Fruit fly (Drosophila melanogaster) Kc167 (cell line): ENCODE results near the gene NP15.6.

Source experiments
- Myc ChIP-seq: fragments of >200 bp; optimal IDR thresholded peaks from 2 replicates; lab custom pipeline; 2017; ENCODE audit warnings: missing external identifiers
- Sin3A ChIP-seq: fragments of >200 bp; optimal IDR thresholded peaks from 2 replicates; lab custom pipeline; 2018; ENCODE audit warnings: missing external identifiers
- h ChIP-seq: fragments of >200 bp; optimal IDR thresholded peaks from 3 replicates; lab custom pipeline; 2018; ENCODE audit warnings: missing external identifiers
- insv ChIP-seq: fragments of >200 bp; optimal IDR thresholded peaks from 3 replicates; lab custom pipeline; 2018; ENCODE audit warnings: missing external identifiers
- psq ChIP-seq: fragments of >200 bp; optimal IDR thresholded peaks from 2 replicates; lab custom pipeline; 2017; ENCODE audit warnings: missing external identifiers
- ttk ChIP-seq: sonication (Bioruptor generic); optimal IDR thresholded peaks from 2 replicates; lab custom pipeline; 2017; ENCODE audit warnings: missing external identifiers

NP15.6 gene

DNA sequence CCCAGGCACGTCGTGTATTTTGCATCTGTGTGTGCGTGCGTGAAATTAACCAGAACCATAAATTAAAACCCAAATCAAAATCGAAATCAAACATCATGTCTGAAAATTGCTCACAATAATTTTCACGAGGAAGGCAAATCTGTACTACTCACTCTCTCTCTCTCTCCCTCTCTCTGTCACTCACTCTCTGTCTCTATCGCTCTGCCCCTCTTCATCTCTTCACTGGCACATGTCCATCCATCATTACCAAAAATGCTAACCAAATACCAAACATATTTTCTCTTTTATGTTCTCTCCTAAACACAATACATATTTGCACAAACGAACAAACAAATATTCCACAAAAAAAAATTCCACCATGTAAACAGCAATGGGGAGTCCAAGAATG, 11.8 kb upstream of the NP15.6 start:
- TF ChIP-seq psq (lab: Kevin White, UChicago) (no peak), insv (lab: Kevin White, UChicago) (no peak), Myc (lab: Kevin White, UChicago) (no peak), Sin3A (lab: Kevin White, UChicago) (no peak), ttk (lab: Kevin White, UChicago) (no peak)

DNA sequence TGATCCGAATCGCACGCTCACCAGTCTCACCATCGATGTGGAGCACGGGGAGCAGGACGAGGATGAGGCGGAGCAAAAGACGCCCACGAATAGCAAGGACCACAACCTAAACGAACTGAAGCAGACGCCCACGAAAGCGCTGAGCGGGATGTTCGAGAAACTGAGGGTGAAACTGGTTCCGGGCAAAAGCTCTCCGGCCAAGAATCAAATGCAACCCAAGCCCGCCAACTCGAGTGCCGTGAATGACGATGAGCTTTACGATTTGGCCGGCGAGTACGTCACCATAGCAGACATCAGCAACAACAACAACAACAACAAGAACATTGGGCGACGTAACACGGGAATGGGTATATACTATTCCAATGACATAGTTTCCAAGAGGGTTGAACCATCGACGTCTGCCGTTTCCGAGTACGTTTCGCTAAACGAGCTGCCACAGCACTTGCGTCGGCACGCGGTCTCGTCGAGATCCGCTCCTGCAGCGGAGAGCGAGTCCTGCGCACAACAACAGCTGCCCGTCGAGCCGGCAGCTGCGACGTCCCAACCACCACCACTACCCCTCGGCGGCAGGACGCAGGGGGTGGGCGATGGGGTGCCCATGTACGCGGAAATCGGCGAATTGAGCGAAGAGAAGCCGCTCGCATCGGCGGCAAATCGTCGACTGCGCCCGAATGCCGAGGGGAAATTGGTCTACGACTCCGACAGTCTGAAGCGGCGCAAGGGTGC, 9.7 kb upstream of the NP15.6 start:
- TF ChIP-seq Sin3A (lab: Kevin White, UChicago) (no peak), Myc (lab: Kevin White, UChicago) (no peak), ttk (lab: Kevin White, UChicago) (no peak), insv (lab: Kevin White, UChicago) (no peak), h (lab: Kevin White, UChicago) (no peak), psq (lab: Kevin White, UChicago) (no peak)

DNA sequence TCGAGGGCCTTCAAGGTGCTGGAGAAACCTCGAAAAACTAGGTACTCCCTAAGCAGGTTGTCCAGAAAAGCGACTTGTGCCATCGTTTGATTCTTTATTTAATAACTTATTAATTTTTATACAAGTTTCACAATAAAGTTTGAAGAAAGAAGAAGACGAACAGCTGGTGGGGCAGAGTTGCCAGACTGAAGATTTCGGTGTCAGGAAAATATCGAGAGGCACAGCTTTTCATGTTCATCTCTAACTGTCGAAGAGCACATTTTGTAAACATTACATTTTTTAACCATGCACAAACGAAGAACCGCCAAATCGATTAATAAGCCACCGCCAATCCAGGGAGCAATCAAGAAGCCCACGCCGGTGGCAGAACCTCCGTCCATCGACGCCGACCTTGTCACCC, 3.3 kb upstream of the NP15.6 start, which contains the start of the genes CG6005 and CG14286:
Gene CG6005, minus strand, starts transcription at position 169 of the 400 bp plus-strand sequence.
Gene CG14286, plus strand, starts transcription at position 231 of the 400 bp plus-strand sequence.
- no peak for TF ChIP-seq ttk (lab: Kevin White, UChicago)
- TF ChIP-seq Myc (lab: Kevin White, UChicago) = no peak
- TF ChIP-seq insv (lab: Kevin White, UChicago) = no peak
- no peak for TF ChIP-seq Sin3A (lab: Kevin White, UChicago)
- TF ChIP-seq h (lab: Kevin White, UChicago) = no peak
- no peak for TF ChIP-seq psq (lab: Kevin White, UChicago)

DNA sequence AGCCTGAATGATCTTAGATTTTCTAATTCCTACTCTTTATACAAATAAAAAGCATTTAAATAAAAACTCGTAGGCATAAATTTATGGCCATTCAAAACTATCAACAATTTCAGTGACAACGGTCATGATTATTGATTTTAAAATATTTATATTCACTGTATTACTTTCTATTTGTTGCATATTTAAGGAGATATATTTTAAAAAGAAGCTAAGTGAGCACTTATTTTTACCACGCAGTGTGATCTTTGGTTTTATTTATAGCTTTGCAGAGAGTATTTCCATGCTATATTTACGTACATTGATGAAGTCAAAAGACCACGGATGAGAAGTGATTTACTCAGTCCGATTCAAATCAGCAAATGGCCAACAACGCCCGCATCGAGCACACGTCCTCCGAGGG, 2.4 kb upstream of the NP15.6 start, which contains the start of gene CG14285:
Gene CG14285, plus strand, starts transcription at position 339 of the 400 bp plus-strand sequence.
- TF ChIP-seq ttk (lab: Kevin White, UChicago) (no peak), insv (lab: Kevin White, UChicago) (no peak), h (lab: Kevin White, UChicago) (no peak), Sin3A (lab: Kevin White, UChicago) (no peak), psq (lab: Kevin White, UChicago) (no peak)

DNA sequence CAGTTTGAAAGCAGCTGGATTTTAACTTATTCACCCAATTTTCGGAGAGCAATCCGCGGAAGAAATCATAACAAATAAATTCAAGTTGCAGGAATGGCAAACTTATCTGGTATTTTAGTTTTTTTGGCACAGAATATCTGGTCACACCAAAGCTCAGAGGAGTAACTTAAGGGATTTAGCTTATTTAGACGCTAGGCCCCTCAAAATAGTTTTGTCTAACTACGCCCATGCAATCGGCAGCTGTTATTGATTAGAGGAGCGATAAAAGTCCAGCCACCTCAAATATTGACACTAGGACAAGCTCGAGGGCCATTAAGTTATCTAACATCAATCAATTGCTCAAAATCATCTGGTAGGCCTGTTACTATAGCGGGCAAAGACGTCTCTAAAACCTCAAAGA, 1.6 kb downstream of the NP15.6 start, which contains the start of the genes GatA and P5cr:
Gene GatA, minus strand, starts transcription at position 100 of the 400 bp plus-strand sequence.
Gene P5cr, plus strand, starts transcription at position 174 of the 400 bp plus-strand sequence.
- no peak for TF ChIP-seq Sin3A (lab: Kevin White, UChicago)
- no peak for TF ChIP-seq ttk (lab: Kevin White, UChicago)
- no peak for TF ChIP-seq Myc (lab: Kevin White, UChicago)
- TF ChIP-seq insv (lab: Kevin White, UChicago) = no peak
- no peak for TF ChIP-seq h (lab: Kevin White, UChicago)
- TF ChIP-seq psq (lab: Kevin White, UChicago) = no peak

DNA sequence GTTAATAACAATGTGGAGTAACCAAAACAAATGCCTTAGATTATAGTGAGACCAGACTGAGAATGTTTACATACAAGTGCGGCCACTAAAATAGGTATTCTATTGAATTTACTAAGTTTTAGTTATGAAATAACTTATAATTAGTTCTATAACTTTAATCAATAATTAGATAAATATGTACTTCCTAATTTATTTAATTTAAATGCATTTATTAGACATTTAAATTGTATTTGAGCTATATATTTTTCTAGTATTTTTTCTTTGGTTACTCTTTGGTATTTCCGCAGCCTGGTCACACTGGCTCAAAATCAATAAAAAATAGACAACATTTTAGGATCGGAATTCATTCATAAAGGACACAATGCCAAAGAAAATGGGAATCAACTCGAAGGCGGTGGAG, 4.0 kb downstream of the NP15.6 start, which contains the start of the genes Prp18 and CG6013:
Gene Prp18, minus strand, starts transcription at position 62 of the 400 bp plus-strand sequence.
Gene CG6013, plus strand, starts transcription at position 294 of the 400 bp plus-strand sequence.
- TF ChIP-seq ttk (lab: Kevin White, UChicago) = no peak
- no peak for TF ChIP-seq insv (lab: Kevin White, UChicago)
- no peak for TF ChIP-seq Sin3A (lab: Kevin White, UChicago)
- TF ChIP-seq Myc (lab: Kevin White, UChicago) = no peak
- TF ChIP-seq h (lab: Kevin White, UChicago) = no peak
- no peak for TF ChIP-seq psq (lab: Kevin White, UChicago)

DNA sequence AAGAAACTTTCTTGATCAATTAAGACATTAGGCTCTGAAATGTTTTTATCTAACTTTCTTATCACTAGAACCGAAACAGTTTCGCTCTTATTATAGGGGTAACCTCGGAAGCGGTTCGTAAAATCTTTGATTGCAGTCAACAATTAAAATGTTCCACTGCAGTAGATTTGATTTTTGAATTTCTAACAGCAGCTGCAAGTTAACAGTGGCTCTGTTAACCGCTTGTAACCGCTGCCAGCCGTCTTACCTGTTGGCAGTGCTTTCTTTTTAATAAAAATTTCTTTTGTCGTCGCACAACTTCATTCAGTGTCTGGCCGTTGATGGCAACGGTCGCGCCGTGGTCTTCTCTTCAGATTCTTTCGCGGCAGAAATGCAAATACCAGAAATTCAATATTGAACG, 6.1 kb downstream of the NP15.6 start, which contains the start of gene CG6026:
Gene CG6026, plus strand, starts transcription at position 301 of the 400 bp plus-strand sequence.
- TF ChIP-seq psq (lab: Kevin White, UChicago) (no peak), h (lab: Kevin White, UChicago) (no peak), Sin3A (lab: Kevin White, UChicago) (no peak), ttk (lab: Kevin White, UChicago) (no peak)

DNA sequence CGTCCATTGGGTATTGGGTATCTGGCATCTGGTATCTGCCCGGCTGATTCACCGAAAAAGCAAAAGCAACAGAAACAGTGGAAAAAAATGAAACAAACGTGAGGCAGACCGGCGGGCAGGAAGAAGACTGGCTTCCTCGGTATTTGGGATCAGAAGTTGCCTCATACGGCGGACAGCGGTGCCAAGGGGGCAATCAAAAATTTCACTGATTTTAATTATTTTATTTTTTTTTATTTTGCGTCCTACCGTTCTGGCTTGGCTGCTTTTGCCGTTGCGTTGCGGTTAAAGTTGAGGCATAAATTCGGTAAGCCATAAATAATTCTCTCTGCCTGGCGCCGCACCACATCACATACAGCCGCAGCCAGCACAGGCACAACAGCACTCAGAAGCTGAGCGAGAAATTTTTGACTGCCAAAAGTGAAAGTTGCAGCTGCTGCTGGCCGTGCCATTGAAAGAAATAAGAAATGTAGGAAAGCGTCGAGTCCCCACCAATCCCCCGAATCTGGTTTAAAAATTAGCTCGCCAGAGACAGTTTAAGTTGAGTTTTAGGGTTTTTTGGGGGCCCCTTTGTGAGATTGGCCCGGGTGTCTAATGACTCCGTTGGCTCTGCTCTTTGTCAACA, 9.5 kb downstream of the NP15.6 start:
- TF ChIP-seq insv (lab: Kevin White, UChicago) (no peak), psq (lab: Kevin White, UChicago) (no peak), h (lab: Kevin White, UChicago) (no peak), Myc (lab: Kevin White, UChicago) (no peak), ttk (lab: Kevin White, UChicago) (no peak), Sin3A (lab: Kevin White, UChicago) (no peak)

DNA sequence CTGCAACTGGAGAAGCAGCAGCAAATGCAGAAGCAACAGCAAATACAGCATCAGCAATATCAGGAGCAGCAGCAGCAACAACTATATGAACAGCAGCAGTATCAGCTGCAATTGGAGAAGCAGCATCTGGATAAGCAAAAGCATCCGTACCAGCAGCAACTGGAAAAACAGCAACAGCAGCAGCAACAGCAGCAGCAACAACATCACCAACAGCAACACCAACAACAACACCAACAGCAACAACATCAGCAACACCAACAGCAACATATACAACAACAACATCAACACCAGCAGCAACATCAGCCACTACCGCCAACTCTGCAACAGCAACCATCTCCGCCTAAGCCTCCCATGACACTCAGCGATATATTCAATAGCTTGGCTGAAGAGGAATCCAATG, 13.5 kb downstream of the NP15.6 start:
- TF ChIP-seq Myc (lab: Kevin White, UChicago) (no peak), Sin3A (lab: Kevin White, UChicago) (no peak), insv (lab: Kevin White, UChicago) (no peak), ttk (lab: Kevin White, UChicago) (no peak), h (lab: Kevin White, UChicago) (no peak), psq (lab: Kevin White, UChicago) (no peak)

DNA sequence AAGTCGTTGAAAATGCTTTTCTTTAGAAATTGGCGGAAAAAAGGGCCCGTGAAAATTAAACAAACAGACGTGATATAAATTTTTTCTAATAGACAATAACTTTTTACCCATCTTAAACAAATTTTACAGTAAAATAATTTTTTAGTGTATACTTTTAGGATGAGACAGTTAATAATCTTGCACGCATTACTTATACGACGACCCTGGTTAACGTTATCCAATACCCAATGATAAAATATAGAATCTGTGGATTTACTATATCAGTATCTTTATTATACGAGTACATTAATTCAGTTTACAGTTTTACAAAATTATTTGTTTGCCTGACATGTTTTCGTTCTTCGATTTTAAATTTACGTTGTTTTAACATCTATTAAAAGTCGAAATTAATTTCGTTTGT, 17.5 kb downstream of the NP15.6 start:
- no peak for TF ChIP-seq h (lab: Kevin White, UChicago)
- TF ChIP-seq insv (lab: Kevin White, UChicago) = no peak
- TF ChIP-seq ttk (lab: Kevin White, UChicago) = no peak
- TF ChIP-seq Sin3A (lab: Kevin White, UChicago) = no peak
- TF ChIP-seq Myc (lab: Kevin White, UChicago) = no peak
- TF ChIP-seq psq (lab: Kevin White, UChicago) = no peak

DNA sequence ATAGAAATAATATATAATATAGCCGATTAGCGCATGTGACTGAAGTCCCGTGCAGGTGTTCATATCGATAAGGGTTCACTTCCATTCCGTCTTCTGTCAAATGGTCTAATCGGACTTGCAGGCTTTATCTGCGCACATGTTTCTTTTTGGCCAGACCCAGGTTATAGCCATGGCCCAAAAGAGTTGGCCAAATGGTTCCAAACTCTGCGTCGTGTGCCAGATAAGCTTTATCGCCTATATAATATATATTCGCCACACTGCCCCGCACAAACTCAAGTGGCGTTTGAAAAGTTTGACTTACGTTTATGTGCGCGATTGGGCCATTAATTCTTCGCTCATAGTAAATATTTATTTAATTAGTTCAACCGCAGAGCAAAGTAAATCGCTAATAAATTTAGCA, 24.1 kb downstream of the NP15.6 start:
- TF ChIP-seq Myc (lab: Kevin White, UChicago) = no peak
- no peak for TF ChIP-seq Sin3A (lab: Kevin White, UChicago)
- no peak for TF ChIP-seq psq (lab: Kevin White, UChicago)
- TF ChIP-seq insv (lab: Kevin White, UChicago) = no peak
- TF ChIP-seq ttk (lab: Kevin White, UChicago) = no peak
- no peak for TF ChIP-seq h (lab: Kevin White, UChicago)
